Worm (Caenorhabditis elegans): ENCODE data around the gene T20F7.3.

DNA sequence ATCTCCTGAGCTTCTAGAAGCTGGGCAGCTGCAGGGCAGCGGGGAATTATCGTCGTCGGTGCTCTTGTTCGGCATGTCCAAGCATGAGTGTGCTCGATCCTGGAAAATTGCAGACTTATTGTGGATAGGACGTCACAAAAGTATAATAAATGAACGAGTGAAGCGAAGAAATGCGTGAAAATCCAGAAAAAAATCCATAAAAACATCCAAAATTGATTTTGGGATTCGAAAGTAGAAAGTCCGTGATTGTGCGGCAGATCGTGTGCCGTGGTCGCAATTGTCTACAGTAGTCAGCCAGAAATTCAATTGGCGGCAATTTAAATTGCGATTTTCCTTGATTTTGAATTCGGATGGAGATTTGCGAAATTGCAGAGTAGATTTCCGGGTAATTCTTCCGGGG, 23.9 kb upstream of the T20F7.3 start, which contains the start of gene F41G4.7:
- TF ChIP-seq T22C8.4 (GFP tag; IDR thresholded peaks at IDR 0.05) (no peak), cog-1 (tag; optimal IDR thresholded peaks at IDR 0.05) (no peak), ztf-23 (GFP tag; IDR thresholded peaks at IDR 0.05) (no peak), med-1 (GFP tag; optimal IDR thresholded peaks at IDR 0.05; ENCODE audit: insufficient read depth) (no peak), ref-1 (GFP tag; conservative IDR thresholded peaks at IDR 0.05) (no peak), klf-2 (GFP tag; conservative IDR thresholded peaks at IDR 0.05) (no peak), flt-1 (GFP tag; IDR thresholded peaks at IDR 0.05) (no peak), tab-1 (GFP tag; IDR thresholded peaks at IDR 0.05) (no peak), ztf-29 (GFP tag; IDR thresholded peaks at IDR 0.05) (no peak)

All from whole organism, midembryonic.